Worm (Caenorhabditis elegans): ENCODE results near the gene T07E3.2.

Gene T07E3.2

ce11 chrIII:6906409-6906808 lies at the start of gene T07E3.2:
T07E3.2 (plus strand) TSS chrIII:6906709.
- TF ChIP-seq F49E8.2 (tag; optimal IDR thresholded peaks at IDR 0.05; ENCODE audit: borderline replicate concordance) (no peak), hif-1 (tag; optimal IDR thresholded peaks at IDR 0.05) (no peak), ceh-20 (GFP tag; IDR thresholded peaks at IDR 0.05) (no peak), nhr-10 (tag; optimal IDR thresholded peaks at IDR 0.05) (no peak), ceh-32 (tag; optimal IDR thresholded peaks at IDR 0.05; ENCODE audit: poor library complexity) (no peak), lsy-2 (tag; optimal IDR thresholded peaks at IDR 0.05) (no peak), dmd-6 (GFP tag; IDR thresholded peaks at IDR 0.05) (no peak), pqm-1 (tag; optimal IDR thresholded peaks at IDR 0.05) (no peak), ztf-7 (tag; optimal IDR thresholded peaks at IDR 0.05) (no peak), ZK337.2 (GFP tag; IDR thresholded peaks at IDR 0.05) (no peak), F44E2.7 (GFP tag; IDR thresholded peaks at IDR 0.05) (no peak), F37D6.2 (tag; optimal IDR thresholded peaks at IDR 0.05) (no peak), lin-15B (tag; optimal IDR thresholded peaks at IDR 0.05) (no peak), Y75B8A.6 (GFP tag; IDR thresholded peaks at IDR 0.05) (no peak), madf-9 (GFP tag; conservative IDR thresholded peaks at IDR 0.05) (no peak)

- TF ChIP-seq ceh-44 (GFP tag; IDR thresholded peaks at IDR 0.05) (no peak), aha-1 (tag) (peak; percentile 67)
Measured at ce11 chrIII:6856709-6857108, 49.8 kb upstream of the T07E3.2 start, which contains the start of gene zak-1. zak-1 (minus strand) TSS chrIII:6856809.

DNA sequence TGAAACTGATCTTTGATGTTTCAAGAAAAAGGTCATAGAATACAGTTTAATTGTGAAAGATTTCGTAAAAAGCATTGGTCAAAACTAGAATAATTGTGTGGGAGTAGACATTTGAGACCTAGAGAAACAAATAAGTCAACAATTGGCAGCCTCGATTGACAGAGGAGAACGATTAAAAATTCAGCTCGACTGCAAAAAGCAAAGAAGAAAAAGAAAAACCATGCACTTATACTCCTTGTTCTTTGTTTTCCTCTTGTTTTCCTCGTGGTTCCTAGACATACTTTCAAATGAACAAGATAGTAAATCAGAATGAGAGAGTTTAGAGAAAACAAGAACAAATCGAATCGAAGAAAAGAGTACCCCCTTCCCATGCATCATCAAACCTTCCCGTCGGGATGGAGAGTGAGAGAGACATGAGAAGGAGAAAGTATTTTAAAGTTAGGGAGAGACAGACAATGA lies 49.1 kb upstream of the T07E3.2 start:
- TF ChIP-seq hlh-11 (tag; optimal IDR thresholded peaks at IDR 0.05) (peak; percentile 82), nhr-10 (tag; optimal IDR thresholded peaks at IDR 0.05) (peak; percentile 69), nhr-48 (tag; optimal IDR thresholded peaks at IDR 0.05) (peak; percentile 70), lin-38 (GFP tag; IDR thresholded peaks at IDR 0.05) (peak; percentile 23; the same call in 1 of the 2 replicates), mdl-1 (tag; optimal IDR thresholded peaks at IDR 0.05) (peak; percentile 65 to 86), dpl-1 (GFP tag; optimal IDR thresholded peaks at IDR 0.05) (peak; percentile 16), nhr-11 (tag; optimal IDR thresholded peaks at IDR 0.05) (peak; percentile 43), dmd-6 (GFP tag; IDR thresholded peaks at IDR 0.05) (peak; percentile 73), nhr-28 (tag; optimal IDR thresholded peaks at IDR 0.05) (peak; percentile 71), zfp-3 (GFP tag; conservative IDR thresholded peaks at IDR 0.05) (no peak), lsy-2 (tag; optimal IDR thresholded peaks at IDR 0.05) (peak; percentile 5 to 30), nhr-77 (tag; optimal IDR thresholded peaks at IDR 0.05) (peak; percentile 71), saeg-2 (GFP tag; IDR thresholded peaks at IDR 0.05) (no peak), ceh-28 (tag; optimal IDR thresholded peaks at IDR 0.05) (no peak), unc-130 (GFP tag; optimal IDR thresholded peaks at IDR 0.05) (no peak), hlh-30 (tag; optimal IDR thresholded peaks at IDR 0.05; ENCODE audit: insufficient read depth) (peak; percentile 74), aha-1 (tag) (peak; percentile 74), dve-1 (tag; optimal IDR thresholded peaks at IDR 0.05; ENCODE audit: insufficient read depth) (peak; percentile 77), unc-62 (GFP tag; optimal IDR thresholded peaks at IDR 0.05 in 1 of 2) (peak in 1 of 2 experiments; percentile 89), unc-62 (tag; optimal IDR thresholded peaks at IDR 0.05) (no peak), jun-1 (tag; optimal IDR thresholded peaks at IDR 0.05) (peak; percentile 43), daf-16 (GFP tag; optimal IDR thresholded peaks at IDR 0.05) (peak in 1 of 2 experiments; percentile 44), daf-16 (tag; optimal IDR thresholded peaks at IDR 0.05) (peak; percentile 86), duxl-1 (tag; optimal IDR thresholded peaks at IDR 0.05; ENCODE audit: poor library complexity) (peak; percentile 19), pha-4 (GFP tag; IDR thresholded peaks at IDR 0.05) (no peak), pha-4 (tag; optimal IDR thresholded peaks at IDR 0.05) (peak; percentile 80), pqm-1 (tag; optimal IDR thresholded peaks at IDR 0.05) (peak; percentile 65), T20F7.1 (GFP tag; optimal IDR thresholded peaks at IDR 0.05) (peak; percentile 52), tra-1 (GFP tag; IDR thresholded peaks at IDR 0.05) (0 out of 2 replicates have a peak, but pooled peaks have one; percentile 15), mep-1 (tag; optimal IDR thresholded peaks at IDR 0.05) (peak; percentile 63), zip-2 (tag; optimal IDR thresholded peaks at IDR 0.05) (peak; percentile 82), madf-5 (GFP tag; IDR thresholded peaks at IDR 0.05) (no peak), mes-2 (tag; optimal IDR thresholded peaks at IDR 0.05; ENCODE audit: poor library complexity, severe bottlenecking) (peak; percentile 28), lin-1 (GFP tag; IDR thresholded peaks at IDR 0.05) (peak; percentile 64; the same call in 1 of the 2 replicates), ces-1 (GFP tag; optimal IDR thresholded peaks at IDR 0.05) (no peak)

All from whole organism, L4 larva.